Worm (Caenorhabditis elegans): Measurements from ENCODE around the gene oac-5.
A peak's percentile ranks its signal among the peaks of the same experiment; 100 is the strongest.

Gene oac-5

DNA sequence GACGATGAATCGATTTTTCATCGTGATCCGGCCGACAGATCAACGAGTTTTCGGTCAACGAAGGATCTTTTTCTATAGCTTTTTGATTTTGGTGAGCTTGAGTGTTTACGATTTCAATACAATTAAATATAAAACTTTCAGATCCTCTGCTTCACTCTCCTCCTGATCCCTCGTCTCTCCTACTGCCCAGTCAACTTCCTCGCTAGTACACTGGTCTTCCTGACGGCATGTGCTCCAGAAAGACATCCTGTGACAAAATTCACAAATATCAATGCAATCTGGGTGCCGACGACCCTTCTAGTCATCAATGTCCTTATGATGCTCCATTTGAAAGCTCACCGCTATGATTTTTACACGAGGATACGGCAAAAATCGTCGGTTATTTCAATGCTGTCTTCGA lies 15.8 kb downstream of the oac-5 start:
- TF ChIP-seq dpl-1 (GFP tag; optimal IDR thresholded peaks at IDR 0.05): no peak
- TF ChIP-seq aha-1 (tag): peak; percentile 93
- TF ChIP-seq Y48G9A.11 (GFP tag; IDR thresholded peaks at IDR 0.05): no peak
- TF ChIP-seq R02D3.7 (tag; optimal IDR thresholded peaks at IDR 0.05): no peak
- no peak for TF ChIP-seq lin-13 (GFP tag; optimal IDR thresholded peaks at IDR 0.05)

DNA sequence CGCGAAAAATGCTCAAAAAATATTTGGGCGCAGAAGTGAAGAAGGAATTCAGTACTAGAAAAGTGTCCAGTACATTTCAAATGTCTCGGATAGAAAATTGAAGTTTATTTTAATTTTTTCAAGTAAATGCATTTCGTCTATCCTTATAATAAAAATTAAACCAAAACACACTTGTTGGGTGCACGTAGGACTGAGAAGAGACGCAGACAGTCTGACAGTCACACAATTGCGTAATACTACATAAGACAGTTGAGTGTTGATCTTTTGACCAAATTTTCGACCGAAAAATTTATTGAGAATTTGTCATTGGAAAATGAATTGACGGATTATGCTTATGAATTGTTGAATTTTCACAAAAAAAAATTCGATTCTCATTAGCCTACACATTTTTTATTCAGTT lies 17.0 kb downstream of the oac-5 start, which contains the start of gene oac-7:
TSS of gene oac-7 (plus strand) at position 283 of the 400 bp plus-strand sequence.
- TF ChIP-seq duxl-1 (tag; optimal IDR thresholded peaks at IDR 0.05; ENCODE audit: poor library complexity) (peak; percentile 10), unc-62 (GFP tag; optimal IDR thresholded peaks at IDR 0.05 in 1 of 2) (peak in 1 of 2 experiments; percentile 52), unc-62 (tag; optimal IDR thresholded peaks at IDR 0.05) (no peak), attf-4 (tag; optimal IDR thresholded peaks at IDR 0.05) (no peak), dmd-9 (GFP tag; IDR thresholded peaks at IDR 0.05) (no peak), nhr-111 (GFP tag; optimal IDR thresholded peaks at IDR 0.05) (no peak), zag-1 (tag; optimal IDR thresholded peaks at IDR 0.05) (no peak), aly-2 (tag; optimal IDR thresholded peaks at IDR 0.05) (no peak), F37D6.2 (tag; optimal IDR thresholded peaks at IDR 0.05) (no peak), Y48G9A.11 (GFP tag; IDR thresholded peaks at IDR 0.05) (no peak), skn-1 (tag; optimal IDR thresholded peaks at IDR 0.05) (no peak), dmd-6 (GFP tag; IDR thresholded peaks at IDR 0.05) (peak; percentile 20; the same call in 1 of the 2 replicates), nhr-28 (tag; optimal IDR thresholded peaks at IDR 0.05) (peak; percentile 72), zfp-3 (GFP tag; conservative IDR thresholded peaks at IDR 0.05) (no peak), hif-1 (tag; optimal IDR thresholded peaks at IDR 0.05) (peak in 1 of 2 experiments; percentile 50), zip-2 (tag; optimal IDR thresholded peaks at IDR 0.05) (peak; percentile 69), hlh-30 (tag; optimal IDR thresholded peaks at IDR 0.05; ENCODE audit: insufficient read depth) (peak; percentile 37)

DNA sequence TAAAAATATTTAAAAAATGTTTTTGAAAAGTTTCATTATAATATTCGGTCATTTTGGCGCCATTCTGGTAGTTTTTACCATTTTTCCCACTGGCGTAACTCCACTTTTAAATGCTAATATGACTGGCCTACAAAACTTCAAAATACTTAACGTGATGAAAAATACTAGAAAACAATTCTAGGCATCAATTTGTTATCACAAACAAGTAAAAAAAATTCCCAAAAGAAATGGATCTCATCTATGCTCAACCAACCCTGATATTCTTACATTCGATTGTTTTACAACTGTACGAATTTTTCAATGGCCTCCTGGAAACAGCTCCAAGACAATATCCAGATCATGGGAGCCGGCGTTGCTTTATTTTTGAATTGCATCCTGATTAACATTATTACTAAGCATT lies 22.5 kb downstream of the oac-5 start, which contains the start of gene str-214:
TSS of gene str-214 (plus strand) at position 301 of the 400 bp plus-strand sequence.
- TF ChIP-seq lim-7 (GFP tag; IDR thresholded peaks at IDR 0.05) (no peak), madf-9 (GFP tag; conservative IDR thresholded peaks at IDR 0.05) (no peak), daf-16 (GFP tag; optimal IDR thresholded peaks at IDR 0.05) (no peak), daf-16 (tag; optimal IDR thresholded peaks at IDR 0.05) (no peak), mes-2 (tag; optimal IDR thresholded peaks at IDR 0.05; ENCODE audit: poor library complexity, severe bottlenecking) (no peak), ztf-11 (tag; optimal IDR thresholded peaks at IDR 0.05) (no peak), F37D6.2 (tag; optimal IDR thresholded peaks at IDR 0.05) (no peak), mdl-1 (tag; optimal IDR thresholded peaks at IDR 0.05) (no peak), hmg-1.1 (GFP tag; IDR thresholded peaks at IDR 0.05) (no peak), nhr-25 (tag; optimal IDR thresholded peaks at IDR 0.05; ENCODE audit: borderline replicate concordance, insufficient read depth) (no peak), nhr-10 (tag; optimal IDR thresholded peaks at IDR 0.05) (no peak), hif-1 (tag; optimal IDR thresholded peaks at IDR 0.05) (no peak), unc-62 (GFP tag; optimal IDR thresholded peaks at IDR 0.05 in 1 of 2) (no peak), unc-62 (tag; optimal IDR thresholded peaks at IDR 0.05) (no peak), Y48G9A.11 (GFP tag; IDR thresholded peaks at IDR 0.05) (no peak), Y105C5A.15 (GFP tag; IDR thresholded peaks at IDR 0.05) (no peak), hlh-30 (tag; optimal IDR thresholded peaks at IDR 0.05; ENCODE audit: insufficient read depth) (no peak)

DNA sequence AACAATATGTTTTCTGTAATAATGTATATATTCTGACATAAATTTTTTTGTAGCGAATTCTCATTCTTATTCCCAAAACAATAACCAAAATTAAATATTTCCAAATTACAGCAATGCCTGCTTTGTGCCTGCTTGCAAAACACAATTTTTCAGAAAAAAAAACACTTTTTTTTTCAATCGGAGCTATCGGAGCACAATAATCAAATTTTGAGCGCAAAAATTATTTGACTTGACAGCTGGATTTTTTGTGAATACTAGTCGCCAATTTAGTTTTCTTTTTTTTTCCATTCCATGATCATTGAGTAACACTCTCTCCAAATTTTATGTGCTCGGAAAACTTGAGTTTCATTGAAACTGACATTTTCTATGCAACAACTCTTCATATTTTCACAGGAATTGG lies 24.7 kb downstream of the oac-5 start, which contains the start of gene srh-180:
TSS of gene srh-180 (plus strand) at position 301 of the 400 bp plus-strand sequence.
- no peak for TF ChIP-seq nhr-102 (tag; optimal IDR thresholded peaks at IDR 0.05)
- TF ChIP-seq lir-3 (tag; optimal IDR thresholded peaks at IDR 0.05): no peak
- peak in 1 of 2 experiments; percentile 74 for TF ChIP-seq unc-62 (GFP tag; optimal IDR thresholded peaks at IDR 0.05 in 1 of 2)
- TF ChIP-seq unc-62 (tag; optimal IDR thresholded peaks at IDR 0.05): no peak
